Worm (Caenorhabditis elegans): Measurements from ENCODE around the gene F21C10.6.

F21C10.6 gene

ce11 chrV:9124180-9124579 lies at the start of gene F21C10.6:
F21C10.6 (plus strand) TSS chrV:9124480.
- TF ChIP-seq ztf-25 (GFP tag; IDR thresholded peaks at IDR 0.05) = no peak

- no peak for TF ChIP-seq hlh-26 (GFP tag; conservative IDR thresholded peaks at IDR 0.05)
- no peak for TF ChIP-seq T26A5.8 (tag; optimal IDR thresholded peaks at IDR 0.05)
- TF ChIP-seq madf-8 (GFP tag; conservative IDR thresholded peaks at IDR 0.05) = no peak
- no peak for TF ChIP-seq F57A8.1 (GFP tag; optimal IDR thresholded peaks at IDR 0.05)
- no peak for TF ChIP-seq bed-1 (GFP tag; IDR thresholded peaks at IDR 0.05)
- TF ChIP-seq repo-1 (tag; optimal IDR thresholded peaks at IDR 0.05) = no peak
- no peak for TF ChIP-seq lsl-1 (GFP tag; optimal IDR thresholded peaks at IDR 0.05)
- no peak for TF ChIP-seq zfh-2 (GFP tag; conservative IDR thresholded peaks at IDR 0.05)
- no peak for TF ChIP-seq tbp1 (GFP tag; optimal IDR thresholded peaks at IDR 0.05)
- no peak for TF ChIP-seq ceh-91 (GFP tag; IDR thresholded peaks at IDR 0.05)
- TF ChIP-seq mes-4 (tag; optimal IDR thresholded peaks at IDR 0.05) = no peak
- no peak for TF ChIP-seq mxl-1 (tag; optimal IDR thresholded peaks at IDR 0.05)
- TF ChIP-seq ceh-40 (GFP tag; IDR thresholded peaks at IDR 0.05) = no peak
- no peak for TF ChIP-seq egrh-3 (GFP tag; IDR thresholded peaks at IDR 0.05)
- TF ChIP-seq ztf-6 (GFP tag; IDR thresholded peaks at IDR 0.05) = no peak
These were observed 48.5 kb upstream of the F21C10.6 start for ce11 chrV:9075827-9076226.

DNA sequence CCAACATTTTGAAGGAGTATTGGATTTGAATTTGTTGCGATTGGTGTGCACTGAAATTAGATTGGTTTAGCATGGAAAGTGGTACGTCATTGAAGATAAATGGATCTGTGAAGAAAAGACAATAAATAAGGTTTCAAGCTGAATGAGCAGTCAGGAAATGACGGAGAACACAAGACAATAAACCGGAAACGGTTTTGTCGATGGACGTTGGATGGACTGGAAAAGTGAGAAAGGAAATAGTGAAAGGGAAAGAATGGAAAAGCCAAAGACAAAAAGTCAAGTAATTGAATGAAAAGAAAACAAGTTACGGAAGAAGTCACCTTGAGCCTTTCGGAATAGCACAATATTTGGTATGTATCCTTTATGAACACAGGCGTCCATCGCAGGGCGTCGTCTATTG lies 48.0 kb upstream of the F21C10.6 start, which contains the start of gene T27E4.7:
Gene T27E4.7 (minus strand): TSS at position 50 of the 400 bp plus-strand sequence.
- TF ChIP-seq tbx-9 (tag; optimal IDR thresholded peaks at IDR 0.05; ENCODE audit: borderline replicate concordance) (no peak), attf-6 (GFP tag; IDR thresholded peaks at IDR 0.05) (no peak), unc-62 (GFP tag; optimal IDR thresholded peaks at IDR 0.05) (no peak), ceh-91 (GFP tag; IDR thresholded peaks at IDR 0.05) (no peak), gei-17 (GFP tag; optimal IDR thresholded peaks at IDR 0.05) (no peak), zim-3 (tag; optimal IDR thresholded peaks at IDR 0.05) (no peak), aptf-3 (GFP tag; IDR thresholded peaks at IDR 0.05) (no peak), madf-10 (tag; optimal IDR thresholded peaks at IDR 0.05) (no peak), Y56A3A.18 (GFP tag; IDR thresholded peaks at IDR 0.05) (no peak)

DNA sequence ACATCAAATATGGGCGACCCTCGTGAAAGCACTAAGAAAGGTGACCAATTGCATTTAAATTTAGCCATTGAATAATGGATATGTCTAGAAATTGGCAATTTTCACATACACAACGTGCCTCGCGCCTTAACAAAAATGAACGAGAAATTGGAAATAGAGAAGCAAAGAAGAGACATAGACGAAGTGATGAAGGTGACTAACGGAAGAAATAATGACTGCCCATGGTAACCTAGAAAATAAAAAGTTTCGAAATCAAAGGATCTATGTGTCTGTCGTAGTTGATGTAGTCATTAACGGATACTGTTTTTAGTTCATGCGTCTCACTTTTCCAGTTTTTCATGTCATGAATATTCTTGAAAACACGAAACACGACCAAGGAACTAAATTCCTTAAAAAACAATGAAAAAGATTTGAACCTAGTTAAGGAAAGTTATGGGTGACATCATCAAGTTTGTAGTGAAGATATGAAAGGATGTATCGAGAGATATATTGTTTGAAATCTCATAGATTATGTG lies 46.2 kb upstream of the F21C10.6 start:
- TF ChIP-seq mel-28 (tag; optimal IDR thresholded peaks at IDR 0.05; ENCODE audit: borderline replicate concordance) (no peak), cebp-1 (GFP tag; IDR thresholded peaks at IDR 0.05) (no peak), cebp-1 (tag; optimal IDR thresholded peaks at IDR 0.05) (peak; percentile 42)

ce11 chrV:9078815-9079525 lies 45.3 kb upstream of the F21C10.6 start:
- TF ChIP-seq nhr-90 (tag; optimal IDR thresholded peaks at IDR 0.05) (peak; percentile 61), Y79H2A.3 (GFP tag; conservative IDR thresholded peaks at IDR 0.05) (no peak), atf-7 (tag; optimal IDR thresholded peaks at IDR 0.05) (peak; percentile 50), attf-5 (GFP tag; optimal IDR thresholded peaks at IDR 0.05) (peak; percentile 29), hmg-20 (GFP tag; IDR thresholded peaks at IDR 0.05) (no peak), aptf-2 (GFP tag; conservative IDR thresholded peaks at IDR 0.05) (no peak), B0336.3 (GFP tag; IDR thresholded peaks at IDR 0.05) (0 out of 2 replicates have a peak, but pooled peaks have one; percentile 22), unc-62 (GFP tag; optimal IDR thresholded peaks at IDR 0.05) (peak; percentile 19), sdz-38 (tag; optimal IDR thresholded peaks at IDR 0.05) (no peak), hrde-1 (tag; optimal IDR thresholded peaks at IDR 0.05; ENCODE audit: borderline replicate concordance) (no peak), nhr-27 (tag; optimal IDR thresholded peaks at IDR 0.05) (no peak), D2030.7 (GFP tag; IDR thresholded peaks at IDR 0.05) (no peak), cebp-1 (GFP tag; IDR thresholded peaks at IDR 0.05) (no peak), cebp-1 (tag; optimal IDR thresholded peaks at IDR 0.05) (peak; percentile 63), attf-6 (GFP tag; IDR thresholded peaks at IDR 0.05) (no peak), ceh-100 (GFP tag; IDR thresholded peaks at IDR 0.05) (no peak), ztf-28 (GFP tag; IDR thresholded peaks at IDR 0.05) (no peak), lir-1 (GFP tag; conservative IDR thresholded peaks at IDR 0.05) (no peak), nhr-80 (tag; optimal IDR thresholded peaks at IDR 0.05) (peak; percentile 88)
